Worm (Caenorhabditis elegans): Measurements from ENCODE around the gene sdz-8.
A peak's percentile ranks its signal among the peaks of the same experiment; 100 is the strongest.

Gene sdz-8

DNA sequence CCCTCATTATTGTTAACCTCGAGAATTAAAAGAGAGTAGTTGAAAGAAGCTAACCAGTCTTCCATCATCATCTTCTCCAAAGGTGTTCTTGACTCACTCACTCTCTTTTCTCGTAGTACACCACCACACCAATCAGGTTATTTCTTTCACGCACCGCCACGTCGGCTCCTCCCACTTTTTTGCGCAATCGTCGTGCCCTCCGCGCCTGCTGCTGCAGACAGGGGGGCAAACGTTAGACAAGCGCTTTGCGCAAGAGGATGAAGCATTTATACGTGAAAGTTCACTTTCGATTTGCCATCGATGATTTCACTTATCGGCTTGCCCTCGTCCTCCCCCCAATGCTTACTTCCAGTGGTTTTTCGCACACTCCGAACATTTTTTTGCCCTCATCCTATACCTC, 9.3 kb upstream of the sdz-8 start:
- TF ChIP-seq ama-1 (optimal IDR thresholded peaks at IDR 0.05) (no peak), efl-1 (optimal IDR thresholded peaks at IDR 0.05) (no peak), efl-1 (GFP tag; optimal IDR thresholded peaks at IDR 0.05 in 1 of 2) (peak in 1 of 2 experiments; percentile 38), fkh-4 (tag; optimal IDR thresholded peaks at IDR 0.05; ENCODE audit: borderline replicate concordance) (no peak), C16A3.4 (tag; optimal IDR thresholded peaks at IDR 0.05) (no peak), pag-3 (tag; optimal IDR thresholded peaks at IDR 0.05; ENCODE audit: borderline replicate concordance, insufficient read depth) (no peak), lsy-2 (tag; optimal IDR thresholded peaks at IDR 0.05) (no peak), lin-13 (GFP tag; optimal IDR thresholded peaks at IDR 0.05) (no peak), fkh-10 (GFP tag; optimal IDR thresholded peaks at IDR 0.05) (no peak), blmp-1 (tag; optimal IDR thresholded peaks at IDR 0.05) (peak; percentile 93), nhr-76 (tag; optimal IDR thresholded peaks at IDR 0.05) (no peak), ceh-90 (tag; optimal IDR thresholded peaks at IDR 0.05) (no peak), nhr-85 (tag) (peak; percentile 25), mef-2 (tag; optimal IDR thresholded peaks at IDR 0.05) (no peak), unc-30 (tag; optimal IDR thresholded peaks at IDR 0.05) (no peak), C04F5.9 (tag; optimal IDR thresholded peaks at IDR 0.05) (no peak), nhr-237 (tag; optimal IDR thresholded peaks at IDR 0.05) (no peak), ceh-8 (GFP tag; optimal IDR thresholded peaks at IDR 0.05) (no peak)

ce11 chrV:11521448-11521847, 5.5 kb upstream of the sdz-8 start, which contains the start of gene pafo-1:
pafo-1 (plus strand) TSS chrV:11521703.
- TF ChIP-seq nhr-90 (tag; optimal IDR thresholded peaks at IDR 0.05; ENCODE audit: poor library complexity) (peak; percentile 93), F16B12.6 (tag; optimal IDR thresholded peaks at IDR 0.05) (peak; percentile 67), dpl-1 (GFP tag; optimal IDR thresholded peaks at IDR 0.05) (peak; percentile 99), nhr-76 (tag; optimal IDR thresholded peaks at IDR 0.05) (peak; percentile 43), pax-3 (tag; optimal IDR thresholded peaks at IDR 0.05) (peak; percentile 62), nhr-20 (tag; optimal IDR thresholded peaks at IDR 0.05) (peak; percentile 92), fos-1 (tag; optimal IDR thresholded peaks at IDR 0.05) (peak; percentile 84), C04F5.9 (tag; optimal IDR thresholded peaks at IDR 0.05) (peak; percentile 58), fkh-10 (GFP tag; optimal IDR thresholded peaks at IDR 0.05) (peak; percentile 71), alr-1 (tag; optimal IDR thresholded peaks at IDR 0.05; ENCODE audit: borderline replicate concordance) (no peak), nhr-12 (tag; optimal IDR thresholded peaks at IDR 0.05) (no peak), fkh-4 (tag; optimal IDR thresholded peaks at IDR 0.05; ENCODE audit: borderline replicate concordance) (peak; percentile 28), ceh-8 (GFP tag; optimal IDR thresholded peaks at IDR 0.05) (peak; percentile 92), sptf-1 (tag; optimal IDR thresholded peaks at IDR 0.05) (no peak), hlh-17 (GFP tag; optimal IDR thresholded peaks at IDR 0.05; ENCODE audit: borderline replicate concordance) (no peak), unc-130 (tag; optimal IDR thresholded peaks at IDR 0.05) (peak; percentile 91), unc-86 (tag; optimal IDR thresholded peaks at IDR 0.05) (peak; percentile 89), tbx-2 (tag; optimal IDR thresholded peaks at IDR 0.05) (peak; percentile 92), egl-13 (tag; optimal IDR thresholded peaks at IDR 0.05) (peak; percentile 77), nhr-71 (tag; optimal IDR thresholded peaks at IDR 0.05) (peak; percentile 95), irx-1 (tag; optimal IDR thresholded peaks at IDR 0.05) (peak; percentile 85), aha-1 (tag; optimal IDR thresholded peaks at IDR 0.05) (peak; percentile 56), lir-3 (tag; optimal IDR thresholded peaks at IDR 0.05; ENCODE audit: poor library complexity) (peak; percentile 68), blmp-1 (tag; optimal IDR thresholded peaks at IDR 0.05) (peak; percentile 84), mab-9 (GFP tag; IDR thresholded peaks at IDR 0.05) (peak; percentile 67), ceh-63 (GFP tag; optimal IDR thresholded peaks at IDR 0.05) (no peak), nhr-77 (tag; optimal IDR thresholded peaks at IDR 0.05) (peak; percentile 60), pqm-1 (tag; optimal IDR thresholded peaks at IDR 0.05) (no peak), tlp-1 (tag; optimal IDR thresholded peaks at IDR 0.05) (no peak), lin-35 (GFP tag; optimal IDR thresholded peaks at IDR 0.05) (peak; percentile 99), C16A3.4 (tag; optimal IDR thresholded peaks at IDR 0.05) (peak; percentile 82), nhr-19 (GFP tag; conservative IDR thresholded peaks at IDR 0.05) (peak; percentile 92), lin-14 (GFP tag; optimal IDR thresholded peaks at IDR 0.05) (peak; percentile 84), jun-1 (tag; optimal IDR thresholded peaks at IDR 0.05) (peak; percentile 88), lin-39 (tag; optimal IDR thresholded peaks at IDR 0.05) (peak; percentile 91), lsy-2 (tag; optimal IDR thresholded peaks at IDR 0.05) (peak; percentile 91 to 92), ets-5 (GFP tag; IDR thresholded peaks at IDR 0.05) (no peak), nhr-85 (tag) (peak; percentile 97), swsn-7 (tag; optimal IDR thresholded peaks at IDR 0.05) (peak; percentile 90), nhr-84 (tag; optimal IDR thresholded peaks at IDR 0.05) (no peak), ceh-82 (tag; optimal IDR thresholded peaks at IDR 0.05) (peak; percentile 80 to 93 (median 92)), elt-2 (tag; optimal IDR thresholded peaks at IDR 0.05) (peak; percentile 75)

All from whole organism, L1 larva.